Worm (Caenorhabditis elegans): ENCODE data around the gene C45B2.6.

The C45B2.6 gene

ce11 chrX:6029075-6029474 lies 23.6 kb upstream of the C45B2.6 start:
- TF ChIP-seq unc-42 (tag; optimal IDR thresholded peaks at IDR 0.05) (no peak), fkh-10 (GFP tag; optimal IDR thresholded peaks at IDR 0.05) (no peak), lin-11 (tag; optimal IDR thresholded peaks at IDR 0.05) (no peak), gmeb-2 (tag; optimal IDR thresholded peaks at IDR 0.05) (no peak), pha-2 (tag; optimal IDR thresholded peaks at IDR 0.05) (no peak), fax-1 (tag; optimal IDR thresholded peaks at IDR 0.05) (no peak), ceh-24 (tag; optimal IDR thresholded peaks at IDR 0.05) (no peak), elt-2 (tag; optimal IDR thresholded peaks at IDR 0.05) (no peak), Y22D7AL.16 (tag; optimal IDR thresholded peaks at IDR 0.05) (no peak), ceh-48 (tag; optimal IDR thresholded peaks at IDR 0.05) (no peak)

ce11 chrX:6031169-6031568 lies 21.5 kb upstream of the C45B2.6 start, which contains the start of gene ipp-5:
Gene ipp-5, plus strand, starts transcription at chrX:6031469.
- no peak for TF ChIP-seq ahr-1 (tag; optimal IDR thresholded peaks at IDR 0.05)

ce11 chrX:6039544-6039943 lies 13.1 kb upstream of the C45B2.6 start, which contains the start of gene hsp-25:
Gene hsp-25, minus strand, starts transcription at chrX:6039644.
- TF ChIP-seq pha-2 (tag; optimal IDR thresholded peaks at IDR 0.05) (no peak), ceh-30 (tag; optimal IDR thresholded peaks at IDR 0.05) (no peak), rnt-1 (tag; optimal IDR thresholded peaks at IDR 0.05) (no peak), gmeb-2 (tag; optimal IDR thresholded peaks at IDR 0.05) (no peak), unc-42 (tag; optimal IDR thresholded peaks at IDR 0.05) (no peak)

ce11 chrX:6040435-6041093 lies 12.1 kb upstream of the C45B2.6 start:
- TF ChIP-seq pat-9 (tag; optimal IDR thresholded peaks at IDR 0.05) (peak; percentile 34), ceh-2 (tag; optimal IDR thresholded peaks at IDR 0.05) (no peak), fkh-6 (tag; optimal IDR thresholded peaks at IDR 0.05) (no peak), tbx-2 (tag; optimal IDR thresholded peaks at IDR 0.05) (no peak)

ce11 chrX:6041094-6041441 lies 11.6 kb upstream of the C45B2.6 start:
- TF ChIP-seq unc-42 (tag; optimal IDR thresholded peaks at IDR 0.05) (no peak), npax-4 (tag; optimal IDR thresholded peaks at IDR 0.05) (no peak), ets-4 (tag; optimal IDR thresholded peaks at IDR 0.05) (no peak), syd-9 (tag; optimal IDR thresholded peaks at IDR 0.05) (no peak), ceh-30 (tag; optimal IDR thresholded peaks at IDR 0.05) (no peak), pros-1 (tag; optimal IDR thresholded peaks at IDR 0.05) (no peak)

- TF ChIP-seq ceh-45 (GFP tag; IDR thresholded peaks at IDR 0.05) = no peak
- TF ChIP-seq pag-3 (tag; optimal IDR thresholded peaks at IDR 0.05; ENCODE audit: borderline replicate concordance) = no peak
- no peak for TF ChIP-seq pqm-1 (tag; optimal IDR thresholded peaks at IDR 0.05)
- TF ChIP-seq elt-2 (tag; optimal IDR thresholded peaks at IDR 0.05) = peak; percentile 31
- peak; percentile 42 for TF ChIP-seq ref-2 (tag; optimal IDR thresholded peaks at IDR 0.05)
- TF ChIP-seq nfya-1 (tag; optimal IDR thresholded peaks at IDR 0.05) = peak; percentile 76
- TF ChIP-seq ceh-18 (tag; optimal IDR thresholded peaks at IDR 0.05) = peak; percentile 80
- no peak for TF ChIP-seq ama-1 (optimal IDR thresholded peaks at IDR 0.05)
- peak; percentile 3 for TF ChIP-seq tbx-2 (tag; optimal IDR thresholded peaks at IDR 0.05)
- TF ChIP-seq hlh-30 (tag; optimal IDR thresholded peaks at IDR 0.05; ENCODE audit: insufficient read depth) = no peak
These were observed 10.6 kb upstream of the C45B2.6 start for ce11 chrX:6041995-6042481.

ce11 chrX:6043283-6043682 lies 9.4 kb upstream of the C45B2.6 start:
- TF ChIP-seq eyg-1 (tag; optimal IDR thresholded peaks at IDR 0.05) (no peak), pat-9 (tag; optimal IDR thresholded peaks at IDR 0.05) (no peak), ceh-9 (tag; optimal IDR thresholded peaks at IDR 0.05) (no peak), ceh-14 (tag; optimal IDR thresholded peaks at IDR 0.05) (no peak), ceh-6 (GFP tag; optimal IDR thresholded peaks at IDR 0.05) (no peak), ceh-2 (tag; optimal IDR thresholded peaks at IDR 0.05) (no peak), lin-11 (tag; optimal IDR thresholded peaks at IDR 0.05) (no peak)
